Worm (Caenorhabditis elegans): ENCODE data around the gene ttbk-6.

Gene ttbk-6

DNA sequence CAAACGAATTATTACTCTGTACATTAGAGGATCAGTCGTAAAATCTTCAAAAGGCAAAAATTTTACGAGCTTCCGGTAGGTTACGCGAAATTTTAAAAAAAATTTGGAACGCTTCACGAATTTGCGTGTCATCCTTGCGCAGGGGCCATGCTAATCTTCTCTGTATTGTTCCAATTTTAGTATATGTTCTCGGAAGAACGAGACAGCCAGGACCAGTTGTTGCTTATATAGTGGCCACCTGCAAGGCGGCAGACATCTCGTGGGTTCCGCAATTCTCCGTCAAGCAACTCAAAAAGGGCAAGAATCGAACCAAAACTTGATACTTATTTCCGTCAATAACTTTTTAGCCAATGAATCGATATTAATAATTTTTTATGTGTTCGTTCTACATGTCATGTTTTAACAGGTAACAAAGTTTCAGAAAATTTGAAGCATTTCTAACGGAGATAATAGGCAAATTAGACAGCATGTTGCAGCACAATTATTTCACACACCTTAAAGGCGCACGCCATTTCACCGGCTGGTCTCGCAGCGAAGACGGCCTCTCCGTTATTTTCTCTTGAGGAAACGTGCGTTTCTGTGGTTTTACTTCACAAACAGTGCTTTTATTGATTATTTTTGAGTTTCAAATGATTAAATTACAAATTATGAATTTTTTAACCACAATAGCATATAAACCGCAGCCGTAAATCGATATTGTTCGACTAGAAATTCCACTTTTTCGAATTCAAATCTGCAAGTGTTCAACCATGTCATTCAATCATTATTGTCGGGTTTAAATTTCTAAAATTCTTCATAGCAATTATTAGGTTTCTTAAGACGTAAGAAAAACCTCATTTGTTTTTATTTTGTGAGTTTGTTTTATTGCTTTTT, 6.4 kb downstream of the ttbk-6 start (continued):
- TF ChIP-seq fkh-3 (tag; optimal IDR thresholded peaks at IDR 0.05): peak; percentile 92
- peak; percentile 88 for TF ChIP-seq Y53G8AR.9 (GFP tag; conservative IDR thresholded peaks at IDR 0.05)
- 0 out of 2 replicates have a peak, but pooled peaks have one; percentile 65 for TF ChIP-seq ztf-6 (GFP tag; IDR thresholded peaks at IDR 0.05)
- peak; percentile 79 for TF ChIP-seq F10E7.11 (tag; optimal IDR thresholded peaks at IDR 0.05)
- peak; percentile 59 for TF ChIP-seq cebp-1 (GFP tag; IDR thresholded peaks at IDR 0.05)
- TF ChIP-seq cebp-1 (tag; optimal IDR thresholded peaks at IDR 0.05): peak; percentile 83
- TF ChIP-seq unc-130 (GFP tag; optimal IDR thresholded peaks at IDR 0.05): peak; percentile 79
- TF ChIP-seq B0261.1 (tag; optimal IDR thresholded peaks at IDR 0.05): peak; percentile 75
- peak; percentile 93 for TF ChIP-seq hrde-1 (tag; optimal IDR thresholded peaks at IDR 0.05; ENCODE audit: borderline replicate concordance)
- peak; percentile 83 for TF ChIP-seq Y56A3A.18 (GFP tag; IDR thresholded peaks at IDR 0.05)
- TF ChIP-seq chd-7 (tag; optimal IDR thresholded peaks at IDR 0.05): peak; percentile 86
- TF ChIP-seq let-526 (GFP tag; IDR thresholded peaks at IDR 0.05): peak; percentile 36; the same call in 1 of the 2 replicates
- peak; percentile 84 for TF ChIP-seq lin-54 (GFP tag; optimal IDR thresholded peaks at IDR 0.05)
- 0 out of 2 replicates have a peak, but pooled peaks have one; percentile 84 for TF ChIP-seq ceh-58 (GFP tag; IDR thresholded peaks at IDR 0.05)
- no peak for TF ChIP-seq akir-1 (GFP tag; optimal IDR thresholded peaks at IDR 0.05)
- TF ChIP-seq madf-8 (GFP tag; conservative IDR thresholded peaks at IDR 0.05): peak; percentile 66
- no peak for TF ChIP-seq ztf-22 (GFP tag; optimal IDR thresholded peaks at IDR 0.05)
- peak; percentile 51 for TF ChIP-seq K12H6.12 (tag; optimal IDR thresholded peaks at IDR 0.05)
- peak; percentile 57 to 90 for TF ChIP-seq rec-8 (tag; optimal IDR thresholded peaks at IDR 0.05)
- TF ChIP-seq tbp1 (GFP tag; optimal IDR thresholded peaks at IDR 0.05): peak; percentile 86
- peak; percentile 12; the same call in 1 of the 2 replicates for TF ChIP-seq Y67H2A.10 (GFP tag; conservative IDR thresholded peaks at IDR 0.05)
- peak; percentile 61 to 65 for TF ChIP-seq let-607 (tag; optimal IDR thresholded peaks at IDR 0.05)
- peak; percentile 39 for TF ChIP-seq somi-1 (GFP tag; optimal IDR thresholded peaks at IDR 0.05)
- no peak for TF ChIP-seq lag-1 (GFP tag; IDR thresholded peaks at IDR 0.05)
- peak; percentile 86 for TF ChIP-seq zim-3 (tag; optimal IDR thresholded peaks at IDR 0.05)
- peak; percentile 62 for TF ChIP-seq F22D6.2 (tag; optimal IDR thresholded peaks at IDR 0.05)
- peak; percentile 76 for TF ChIP-seq atf-7 (tag; optimal IDR thresholded peaks at IDR 0.05)
- TF ChIP-seq K11D2.4 (GFP tag; IDR thresholded peaks at IDR 0.05): peak; percentile 82
- TF ChIP-seq hmg-1.2 (GFP tag; IDR thresholded peaks at IDR 0.05): peak; percentile 86
- TF ChIP-seq rpc-1 (optimal IDR thresholded peaks at IDR 0.05): peak; percentile 70
- peak; percentile 89 for TF ChIP-seq rpc-1 (tag; optimal IDR thresholded peaks at IDR 0.05)
- peak; percentile 86 for TF ChIP-seq him-1 (tag; optimal IDR thresholded peaks at IDR 0.05)
- peak; percentile 40 for TF ChIP-seq mel-28 (tag; optimal IDR thresholded peaks at IDR 0.05; ENCODE audit: borderline replicate concordance)
- TF ChIP-seq athp-1 (tag; optimal IDR thresholded peaks at IDR 0.05): peak; percentile 87
- 0 out of 2 replicates have a peak, but pooled peaks have one; percentile 52 for TF ChIP-seq sea-2 (GFP tag; IDR thresholded peaks at IDR 0.05)

DNA sequence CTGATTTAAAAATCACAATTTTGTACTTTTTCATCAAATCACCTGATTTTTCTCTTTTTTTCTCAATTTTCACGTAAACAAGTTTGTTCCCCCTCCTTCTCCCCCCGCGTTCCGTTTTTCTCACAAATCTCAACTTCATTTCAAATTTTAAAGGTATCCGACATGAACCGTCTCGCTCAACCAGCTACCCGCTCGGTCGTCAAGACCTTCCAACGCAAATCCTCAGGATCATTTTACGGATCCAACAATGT, 7.0 kb downstream of the ttbk-6 start, which contains the start of gene cox-6A:
TSS of gene cox-6A (plus strand) at position 152 of the 251 bp plus-strand sequence.
- no peak for TF ChIP-seq D2030.7 (GFP tag; IDR thresholded peaks at IDR 0.05)
- no peak for TF ChIP-seq Y53F4B.3 (GFP tag; IDR thresholded peaks at IDR 0.05)
- no peak for TF ChIP-seq egl-44 (GFP tag; IDR thresholded peaks at IDR 0.05)
- TF ChIP-seq K12H6.12 (tag; optimal IDR thresholded peaks at IDR 0.05): no peak
- no peak for TF ChIP-seq F55B11.4 (tag; optimal IDR thresholded peaks at IDR 0.05; ENCODE audit: borderline replicate concordance, insufficient read depth)
- no peak for TF ChIP-seq snpc-4 (GFP tag; optimal IDR thresholded peaks at IDR 0.05)
- no peak for TF ChIP-seq snpc-4 (tag; optimal IDR thresholded peaks at IDR 0.05)
- no peak for TF ChIP-seq ceh-40 (GFP tag; IDR thresholded peaks at IDR 0.05)
- no peak for TF ChIP-seq madf-3 (GFP tag; IDR thresholded peaks at IDR 0.05)
- TF ChIP-seq Y67H2A.10 (GFP tag; conservative IDR thresholded peaks at IDR 0.05): no peak
- no peak for TF ChIP-seq nhr-120 (GFP tag; IDR thresholded peaks at IDR 0.05)
- no peak for TF ChIP-seq aptf-2 (GFP tag; conservative IDR thresholded peaks at IDR 0.05)
- TF ChIP-seq let-526 (GFP tag; IDR thresholded peaks at IDR 0.05): no peak
- no peak for TF ChIP-seq B0019.2 (GFP tag; conservative IDR thresholded peaks at IDR 0.05)
- TF ChIP-seq ama-1 (optimal IDR thresholded peaks at IDR 0.05): no peak
- no peak for TF ChIP-seq ama-1 (GFP tag; optimal IDR thresholded peaks at IDR 0.05)
- no peak for TF ChIP-seq Y56A3A.18 (GFP tag; IDR thresholded peaks at IDR 0.05)
- no peak for TF ChIP-seq dpl-1 (GFP tag; optimal IDR thresholded peaks at IDR 0.05)
